Worm (Caenorhabditis elegans): Measurements from ENCODE around the gene fbxa-63.

fbxa-63 gene

ce11 chrIII:1207027-1207426 is 36.3 kb upstream of the fbxa-63 start:
- no peak for TF ChIP-seq ceh-31 (tag; optimal IDR thresholded peaks at IDR 0.05)
- TF ChIP-seq ceh-48 (tag; optimal IDR thresholded peaks at IDR 0.05), result peak; percentile 6

ce11 chrIII:1207852-1208251 is 35.5 kb upstream of the fbxa-63 start, which contains the start of gene orc-3:
Gene orc-3 (plus strand): TSS chrIII:1208133.
- no peak for TF ChIP-seq elt-4 (tag; optimal IDR thresholded peaks at IDR 0.05)
- no peak for TF ChIP-seq hlh-15 (tag; optimal IDR thresholded peaks at IDR 0.05)
- no peak for TF ChIP-seq pros-1 (tag; optimal IDR thresholded peaks at IDR 0.05)
- no peak for TF ChIP-seq pag-3 (tag; optimal IDR thresholded peaks at IDR 0.05; ENCODE audit: borderline replicate concordance)
- TF ChIP-seq unc-86 (tag; optimal IDR thresholded peaks at IDR 0.05), result no peak
- no peak for TF ChIP-seq hlh-13 (GFP tag; optimal IDR thresholded peaks at IDR 0.05)
- no peak for TF ChIP-seq fax-1 (tag; optimal IDR thresholded peaks at IDR 0.05)
- TF ChIP-seq unc-55 (GFP tag; optimal IDR thresholded peaks at IDR 0.05), result no peak
- no peak for TF ChIP-seq F13H6.1 (tag; optimal IDR thresholded peaks at IDR 0.05)
- TF ChIP-seq ztf-16 (tag; optimal IDR thresholded peaks at IDR 0.05), result no peak
- no peak for TF ChIP-seq ceh-6 (GFP tag; optimal IDR thresholded peaks at IDR 0.05)

- TF ChIP-seq eyg-1 (tag; optimal IDR thresholded peaks at IDR 0.05), result no peak
- TF ChIP-seq syd-9 (tag; optimal IDR thresholded peaks at IDR 0.05), result no peak
- no peak for TF ChIP-seq lin-11 (tag; optimal IDR thresholded peaks at IDR 0.05)
- no peak for TF ChIP-seq ceh-24 (tag; optimal IDR thresholded peaks at IDR 0.05)
- no peak for TF ChIP-seq ama-1 (optimal IDR thresholded peaks at IDR 0.05)
- TF ChIP-seq ceh-48 (tag; optimal IDR thresholded peaks at IDR 0.05), result peak; percentile 6
Measured at ce11 chrIII:1210638-1211037, 32.7 kb upstream of the fbxa-63 start.

ce11 chrIII:1214121-1214673 is 29.1 kb upstream of the fbxa-63 start:
- TF ChIP-seq K02D7.2 (tag; optimal IDR thresholded peaks at IDR 0.05), result no peak
- TF ChIP-seq fax-1 (tag; optimal IDR thresholded peaks at IDR 0.05), result no peak
- TF ChIP-seq dve-1 (tag; optimal IDR thresholded peaks at IDR 0.05), result no peak
- no peak for TF ChIP-seq rnt-1 (tag; optimal IDR thresholded peaks at IDR 0.05)
- TF ChIP-seq hlh-6 (tag; optimal IDR thresholded peaks at IDR 0.05), result no peak
- TF ChIP-seq sox-2 (GFP tag; IDR thresholded peaks at IDR 0.05), result no peak
- TF ChIP-seq ceh-34 (tag; optimal IDR thresholded peaks at IDR 0.05), result no peak
- TF ChIP-seq pha-2 (tag; optimal IDR thresholded peaks at IDR 0.05), result no peak
- TF ChIP-seq K09A11.1 (tag; optimal IDR thresholded peaks at IDR 0.05; ENCODE audit: insufficient read depth), result no peak
- TF ChIP-seq ceh-6 (GFP tag; optimal IDR thresholded peaks at IDR 0.05), result no peak
- TF ChIP-seq ets-4 (tag; optimal IDR thresholded peaks at IDR 0.05), result no peak
- no peak for TF ChIP-seq hlh-30 (tag; optimal IDR thresholded peaks at IDR 0.05; ENCODE audit: insufficient read depth)
- no peak for TF ChIP-seq che-1 (tag; optimal IDR thresholded peaks at IDR 0.05)

ce11 chrIII:1214680-1215079 is 28.6 kb upstream of the fbxa-63 start, which contains the start of gene Y119D3B.21:
Gene Y119D3B.21 (plus strand): TSS chrIII:1215000.
- TF ChIP-seq nhr-232 (tag; optimal IDR thresholded peaks at IDR 0.05) (no peak), unc-86 (tag; optimal IDR thresholded peaks at IDR 0.05) (no peak), pqm-1 (tag; optimal IDR thresholded peaks at IDR 0.05) (peak; percentile 77), elt-2 (tag; optimal IDR thresholded peaks at IDR 0.05) (peak; percentile 10)

- TF ChIP-seq ceh-6 (GFP tag; optimal IDR thresholded peaks at IDR 0.05) (no peak), elt-2 (tag; optimal IDR thresholded peaks at IDR 0.05) (no peak), unc-86 (tag; optimal IDR thresholded peaks at IDR 0.05) (no peak), unc-55 (GFP tag; optimal IDR thresholded peaks at IDR 0.05) (no peak), madf-2 (tag; optimal IDR thresholded peaks at IDR 0.05) (no peak), dve-1 (tag; optimal IDR thresholded peaks at IDR 0.05) (no peak)
Measured at ce11 chrIII:1216096-1216495, 27.2 kb upstream of the fbxa-63 start.
